Worm (Caenorhabditis elegans) whole organism, mixed stage, embryonic: ENCODE data around the gene npax-4.

Source experiments
- ceh-39 ChIP-seq: fragments of 150-350 bp; optimal IDR thresholded peaks from 2 replicates; lab custom pipeline; 2014; ENCODE audit warnings: missing biosample characterization, missing genetic modification characterization
- cnd-1 ChIP-seq: fragments of 200-800 bp; sonication (Bioruptor generic); optimal IDR thresholded peaks from 2 replicates; lab custom pipeline; 2018; ENCODE audit warnings: mild to moderate bottlenecking, missing genetic modification characterization, missing compliant biosample characterization
- elt-3 ChIP-seq: fragments of 150-350 bp; optimal IDR thresholded peaks from 2 replicates; lab custom pipeline; 2014; ENCODE audit warnings: missing biosample characterization, missing genetic modification characterization
- lin-13 ChIP-seq: fragments of 150-350 bp; optimal IDR thresholded peaks from 2 replicates; lab custom pipeline; 2014; ENCODE audit warnings: missing biosample characterization, missing genetic modification characterization
- nhr-12 ChIP-seq: fragments of 150-350 bp; optimal IDR thresholded peaks from 2 replicates; lab custom pipeline; 2014; ENCODE audit warnings: missing biosample characterization, missing genetic modification characterization
- nhr-2 ChIP-seq: fragments of 150-350 bp; optimal IDR thresholded peaks from 2 replicates; lab custom pipeline; 2014; ENCODE audit warnings: missing biosample characterization, missing genetic modification characterization
- nhr-28 ChIP-seq: fragments of 150-350 bp; optimal IDR thresholded peaks from 2 replicates; lab custom pipeline; 2014; ENCODE audit warnings: missing biosample characterization, missing genetic modification characterization
- pha-4 ChIP-seq: fragments of 150-350 bp; optimal IDR thresholded peaks from 2 replicates; lab custom pipeline; 2018; ENCODE audit warnings: missing biosample characterization, missing genetic modification reagents, missing genetic modification characterization
- snpc-4 ChIP-seq: fragments of 150-350 bp; optimal IDR thresholded peaks from 2 replicates; lab custom pipeline; 2014; ENCODE audit warnings: missing biosample characterization, missing genetic modification characterization
- sptf-1 ChIP-seq: sonication (generic microtip); optimal IDR thresholded peaks from 2 replicates; lab custom pipeline; 2017; ENCODE audit warnings: mild to moderate bottlenecking, missing genetic modification characterization, moderate library complexity, missing compliant biosample characterization
- ztf-11 ChIP-seq: fragments of 150-350 bp; optimal IDR thresholded peaks from 2 replicates; lab custom pipeline; 2014; ENCODE audit warnings: missing biosample characterization, missing genetic modification characterization

DNA sequence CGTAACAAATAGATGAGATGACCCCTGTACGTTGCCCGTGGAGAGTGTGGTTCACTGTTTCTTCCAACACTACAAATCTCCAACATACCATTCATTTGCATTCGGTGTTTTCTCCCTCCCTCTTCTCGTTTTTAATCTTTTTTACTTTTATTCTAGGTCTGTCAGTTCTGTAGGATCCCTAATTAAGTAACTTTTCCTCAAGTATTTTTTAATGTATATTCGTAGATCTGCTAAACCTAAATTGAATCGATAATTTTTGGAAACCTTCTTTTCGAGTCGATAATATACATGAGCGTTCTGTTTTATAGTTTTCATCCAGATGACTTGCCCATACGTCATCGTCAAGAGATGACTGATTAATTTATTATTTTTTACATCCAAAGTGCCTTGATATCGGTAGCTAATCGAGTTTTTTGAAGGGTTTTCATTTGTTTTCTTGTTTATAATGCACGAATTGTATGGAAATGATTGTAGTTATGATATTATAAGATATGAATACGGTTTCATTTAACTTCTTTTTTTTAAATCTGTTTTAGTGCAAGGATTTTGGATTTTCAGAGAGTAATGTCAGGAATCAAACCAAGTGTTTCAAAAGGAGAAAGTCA lies 39.4 kb downstream of the npax-4 start, which contains the start of the genes T28C6.11 and T11B7.1:
- no peak for TF ChIP-seq ztf-11 (tag; lab: Kevin White, UChicago)
- no peak for TF ChIP-seq elt-3 (tag; lab: Kevin White, UChicago)
- no peak for TF ChIP-seq ceh-39 (tag; lab: Kevin White, UChicago)
- no peak for TF ChIP-seq nhr-12
- TF ChIP-seq cnd-1 (tag; lab: Kevin White, UChicago), result no peak
- no peak for TF ChIP-seq pha-4 (tag; lab: Kevin White, UChicago)
- no peak for TF ChIP-seq lin-13 (tag; lab: Kevin White, UChicago)
- TF ChIP-seq nhr-28 (tag; lab: Kevin White, UChicago), result no peak
- TF ChIP-seq snpc-4 (tag; lab: Kevin White, UChicago), result no peak
- no peak for TF ChIP-seq nhr-2 (tag; lab: Kevin White, UChicago)
- TF ChIP-seq sptf-1, result no peak
